Worm (Caenorhabditis elegans) whole organism, late embryonic: ENCODE measurements around the gene nhr-98.

Experiments used
- C38D4.7 ChIP-seq: fragments of 200-800 bp; sonication (Bioruptor generic); optimal IDR thresholded peaks from 2 replicates; lab custom pipeline; 2018; ENCODE audit warnings: mild to moderate bottlenecking, missing genetic modification characterization, moderate library complexity, missing compliant biosample characterization
- K09A11.1 ChIP-seq: sonication (generic microtip); optimal IDR thresholded peaks from 2 replicates; lab custom pipeline; 2017; ENCODE audit warnings: antibody characterized with exemption, mild to moderate bottlenecking, missing genetic modification characterization, missing compliant biosample characterization; ENCODE audit not compliant: insufficient read depth
- ceh-34 ChIP-seq: sonication (generic microtip); optimal IDR thresholded peaks from 2 replicates; lab custom pipeline; 2016; ENCODE audit warnings: mild to moderate bottlenecking, missing genetic modification characterization, missing compliant biosample characterization
- fkh-10 ChIP-seq: fragments of 150-350 bp; optimal IDR thresholded peaks from 2 replicates; lab custom pipeline; 2014; ENCODE audit warnings: missing biosample characterization, missing genetic modification reagents, missing genetic modification characterization
- fkh-6 ChIP-seq: sonication (generic microtip); optimal IDR thresholded peaks from 2 replicates; lab custom pipeline; 2016; ENCODE audit warnings: missing genetic modification characterization, missing compliant biosample characterization
- hlh-13 ChIP-seq: fragments of 200-800 bp; sonication (Bioruptor generic); optimal IDR thresholded peaks from 2 replicates; lab custom pipeline; 2018; ENCODE audit warnings: mild to moderate bottlenecking, missing genetic modification characterization, missing compliant biosample characterization
- hlh-30 ChIP-seq: sonication (generic microtip); optimal IDR thresholded peaks from 2 replicates; lab custom pipeline; 2017; ENCODE audit warnings: antibody characterized with exemption, missing genetic modification characterization, missing compliant biosample characterization; ENCODE audit not compliant: insufficient read depth
- lim-6 ChIP-seq: sonication (generic microtip); optimal IDR thresholded peaks from 2 replicates; lab custom pipeline; 2016; ENCODE audit warnings: missing genetic modification characterization, missing compliant biosample characterization
- mec-3 ChIP-seq: sonication (generic microtip); optimal IDR thresholded peaks from 2 replicates; lab custom pipeline; 2016; ENCODE audit warnings: borderline replicate concordance, missing genetic modification characterization, missing compliant biosample characterization
- odd-2 ChIP-seq: sonication (generic microtip); optimal IDR thresholded peaks from 2 replicates; lab custom pipeline; 2017; ENCODE audit warnings: antibody characterized with exemption, mild to moderate bottlenecking, missing genetic modification characterization, missing compliant biosample characterization
- pqm-1 ChIP-seq: sonication (generic microtip); optimal IDR thresholded peaks from 2 replicates; lab custom pipeline; 2016; ENCODE audit warnings: missing genetic modification characterization, missing compliant biosample characterization

DNA sequence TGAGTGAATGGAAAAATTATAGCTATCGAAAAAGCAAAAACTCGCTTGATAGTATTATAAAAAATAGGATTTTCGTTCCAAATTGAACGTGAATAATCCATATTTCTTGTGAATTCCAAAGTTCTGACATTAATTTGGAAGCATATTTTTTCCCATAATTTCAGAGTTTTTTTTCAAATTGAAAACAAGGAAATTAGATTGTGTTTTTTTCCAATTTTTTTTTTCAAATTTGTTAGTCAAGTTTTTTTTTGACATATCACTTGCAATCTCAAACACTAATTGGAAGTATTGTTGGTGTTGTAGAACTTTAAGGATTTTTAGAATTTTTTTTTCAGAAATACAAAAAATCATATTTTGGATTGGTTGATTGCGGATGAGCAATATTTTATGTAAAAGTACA, 7.1 kb upstream of the nhr-98 start, which contains the start of gene srh-34:
- TF ChIP-seq odd-2 (no peak), fkh-10 (GFP tag; lab: Kevin White, UChicago) (no peak), lim-6 (no peak), fkh-6 (tag; lab: Kevin White, UChicago) (no peak), C38D4.7 (no peak), hlh-30 (no peak), mec-3 (no peak), K09A11.1 (tag; lab: Kevin White, UChicago) (no peak), pqm-1 (tag; lab: Kevin White, UChicago) (no peak), ceh-34 (tag; lab: Kevin White, UChicago) (no peak), hlh-13 (GFP tag; lab: Kevin White, UChicago) (no peak)
